Worm (Caenorhabditis elegans) whole organism, L4 larva: ENCODE results near the gene C14A4.13.
"Not testable (repeated sequence)": the region's sequence is repeated elsewhere in the genome, so short reads cannot be mapped to it uniquely, and the experiment has no call there.

Experiments
- aly-2 ChIP-seq: sonication (generic microtip); optimal IDR thresholded peaks from 2 replicates; lab custom pipeline; 2018; ENCODE audit warnings: missing biosample characterization, missing genetic modification characterization
- ceh-82 ChIP-seq: sonication (generic microtip); optimal IDR thresholded peaks from 2 replicates; lab custom pipeline; 2017; ENCODE audit warnings: missing biosample characterization, missing genetic modification characterization
- fkh-10 ChIP-seq: fragments of 150-350 bp; optimal IDR thresholded peaks from 2 replicates; lab custom pipeline; 2014; ENCODE audit warnings: missing biosample characterization, missing genetic modification reagents, missing genetic modification characterization
- lir-3 ChIP-seq: sonication (generic microtip); optimal IDR thresholded peaks from 2 replicates; lab custom pipeline; 2016; ENCODE audit warnings: mild to moderate bottlenecking, missing genetic modification characterization, missing compliant biosample characterization
- mdl-1 ChIP-seq, 2 experiments: fragments of 150-350 bp in 1 of 2; sonication (generic microtip) in 1 of 2; optimal IDR thresholded peaks; 2 replicates each; lab custom pipeline; 2014 to 2017; ENCODE audit warnings: missing biosample characterization in 2 of 2, missing genetic modification characterization in 2 of 2
- unc-62 ChIP-seq, 3 experiments: fragments of 150-350 bp in 1 of 3; sonication (generic microtip); optimal IDR thresholded peaks in 2 of 3; peaks in 1 of 3; 1 replicate in 1 of 3; 2 replicates in 2 of 3; lab custom pipeline; 2014 to 2017; ENCODE audit warnings: missing biosample characterization in 3 of 3, missing genetic modification characterization in 3 of 3, missing genetic modification reagents in 3 of 3, missing genotype in 1 of 3

- not testable (repeated sequence) for TF ChIP-seq aly-2; fkh-10; lir-3 (tag; lab: Kevin White, UChicago); mdl-1 (tag; optimal IDR thresholded peaks at IDR 0.05; lab: Kevin White, UChicago); unc-62 (GFP tag; optimal IDR thresholded peaks at IDR 0.05 in 1 of 2; lab: Kevin White, UChicago); unc-62 (tag; optimal IDR thresholded peaks at IDR 0.05; lab: Kevin White, UChicago); ceh-82 (tag; lab: Kevin White, UChicago)
These were observed 19.4 kb downstream of the C14A4.13 start for ce11 chrII:10637681-10638080.
